Fruit fly (Drosophila melanogaster) whole organism, embryonic: ENCODE measurements around the gene Ugt37A2.
A peak's percentile ranks its signal among the peaks of the same experiment; 100 is the strongest.

Source experiments
- Ada2b ChIP-seq: fragments of 200-800 bp; sonication (Bioruptor generic); IDR thresholded peaks from 2 replicates; pipeline ENCODE4 v1.3.6; 2022; ENCODE audit warnings: missing biosample characterization, missing genetic modification characterization
- Asciz ChIP-seq: fragments of 200-800 bp; sonication (Bioruptor generic); optimal IDR thresholded peaks from 2 replicates; lab custom pipeline; 2017; ENCODE audit warnings: missing biosample characterization, mild to moderate bottlenecking, missing genetic modification characterization, missing genetic modification reagents
- CG10543 ChIP-seq: fragments of 200-800 bp; sonication (Bioruptor generic); optimal IDR thresholded peaks from 3 replicates; lab custom pipeline; 2017; ENCODE audit warnings: missing biosample characterization, mild to moderate bottlenecking, missing genetic modification characterization, moderate library complexity
- CG11247 ChIP-seq: fragments of 200-800 bp; sonication (Bioruptor generic); IDR thresholded peaks from 2 replicates; pipeline ENCODE4 v1.3.6; 2022; ENCODE audit warnings: missing biosample characterization, missing genetic modification characterization
- CG11696 ChIP-seq: fragments of 200-800 bp; sonication (Bioruptor generic); IDR thresholded peaks from 2 replicates; pipeline ENCODE4 v1.3.6; 2022; ENCODE audit warnings: missing biosample characterization, missing genetic modification characterization
- CG1233 ChIP-seq: fragments of 200-800 bp; sonication (Bioruptor generic); optimal IDR thresholded peaks from 4 replicates; lab custom pipeline; 2018; ENCODE audit warnings: missing biosample characterization, mild to moderate bottlenecking, missing genetic modification characterization
- CG13123 ChIP-seq: fragments of 200-800 bp; sonication (Bioruptor generic); optimal IDR thresholded peaks from 2 replicates; lab custom pipeline; 2016; ENCODE audit warnings: missing biosample characterization, missing genetic modification characterization
- CG13424 ChIP-seq: fragments of 200-800 bp; sonication (Bioruptor generic); optimal IDR thresholded peaks from 2 replicates; lab custom pipeline; 2019; ENCODE audit warnings: missing biosample characterization, mild to moderate bottlenecking, missing genetic modification characterization, moderate library complexity
- CG14050 ChIP-seq: fragments of 200-800 bp; sonication (Bioruptor generic); IDR thresholded peaks from 3 replicates; pipeline ENCODE4 v1.3.6; 2022; ENCODE audit warnings: missing biosample characterization, missing genetic modification characterization
- CG14710 ChIP-seq: fragments of 200-800 bp; sonication (Bioruptor generic); optimal IDR thresholded peaks from 3 replicates; lab custom pipeline; 2019; ENCODE audit warnings: missing biosample characterization, mild to moderate bottlenecking, missing genetic modification characterization, moderate library complexity
- CG15269 ChIP-seq: fragments of 200-800 bp; sonication (Bioruptor generic); optimal IDR thresholded peaks from 2 replicates; lab custom pipeline; 2018; ENCODE audit warnings: missing biosample characterization, mild to moderate bottlenecking, missing genetic modification characterization, moderate library complexity
- CG1647 ChIP-seq: fragments of 200-800 bp; sonication (Bioruptor generic); optimal IDR thresholded peaks from 3 replicates; lab custom pipeline; 2016; ENCODE audit warnings: missing biosample characterization, missing genetic modification characterization
- CG16779 ChIP-seq: fragments of 200-800 bp; sonication (Bioruptor generic); IDR thresholded peaks from 2 replicates; pipeline ENCODE4 v1.3.6; 2022; ENCODE audit warnings: missing biosample characterization, missing genetic modification characterization
- CG17328 ChIP-seq: fragments of 200-800 bp; sonication (Bioruptor generic); IDR thresholded peaks from 2 replicates; pipeline ENCODE4 v1.3.6; 2022; ENCODE audit warnings: missing biosample characterization, missing genetic modification characterization
- CG2116 ChIP-seq: fragments of 200-800 bp; sonication (Bioruptor generic); optimal IDR thresholded peaks from 3 replicates; lab custom pipeline; 2018; ENCODE audit warnings: missing biosample characterization, mild to moderate bottlenecking, missing genetic modification characterization
- CG2875 ChIP-seq: fragments of 200-800 bp; sonication (Bioruptor generic); optimal IDR thresholded peaks from 2 replicates; lab custom pipeline; 2017; ENCODE audit warnings: missing biosample characterization, mild to moderate bottlenecking, missing genetic modification characterization, missing genetic modification reagents
- CG30020 ChIP-seq: fragments of 200-800 bp; optimal IDR thresholded peaks from 2 replicates; lab custom pipeline; 2019; ENCODE audit warnings: missing biosample characterization, mild to moderate bottlenecking, missing genetic modification characterization, moderate library complexity
- CG31441 ChIP-seq: fragments of 200-800 bp; sonication (Bioruptor generic); IDR thresholded peaks from 2 replicates; pipeline ENCODE4 v1.3.6; 2022; ENCODE audit warnings: missing biosample characterization, missing genetic modification characterization
- CG3407 ChIP-seq: fragments of 200-800 bp; sonication (Bioruptor generic); optimal IDR thresholded peaks from 2 replicates; lab custom pipeline; 2018; ENCODE audit warnings: missing biosample characterization, mild to moderate bottlenecking, missing genetic modification characterization
- CG4730 ChIP-seq: fragments of 200-800 bp; sonication (Bioruptor generic); IDR thresholded peaks from 2 replicates; pipeline ENCODE4 v1.3.6; 2022; ENCODE audit warnings: missing biosample characterization, missing genetic modification characterization
- CG6272 ChIP-seq: fragments of 200-800 bp; sonication (Bioruptor generic); IDR thresholded peaks from 2 replicates; pipeline ENCODE4 v1.3.6; 2022; ENCODE audit warnings: missing biosample characterization, missing genetic modification characterization
- CG9797 ChIP-seq: fragments of 200-800 bp; sonication (Bioruptor generic); optimal IDR thresholded peaks from 3 replicates; lab custom pipeline; 2018; ENCODE audit warnings: missing biosample characterization, mild to moderate bottlenecking, missing genetic modification characterization
- Fer2 ChIP-seq: fragments of 200-800 bp; sonication (Bioruptor generic); optimal IDR thresholded peaks from 2 replicates; lab custom pipeline; 2018; ENCODE audit warnings: missing biosample characterization, mild to moderate bottlenecking, missing genetic modification characterization, moderate library complexity
- Hr78 ChIP-seq, 2 experiments: fragments of 200-800 bp in 1 of 2; fragments of >200 bp in 1 of 2; sonication (Bioruptor generic) in 1 of 2; optimal IDR thresholded peaks; 2 replicates each; lab custom pipeline; 2017 to 2019; ENCODE audit warnings: missing biosample characterization in 2 of 2, missing genetic modification characterization in 2 of 2, mild to moderate bottlenecking in 1 of 2, moderate library complexity in 1 of 2
- Mrtf ChIP-seq: fragments of 200-800 bp; sonication (Bioruptor generic); IDR thresholded peaks from 3 replicates; pipeline ENCODE4 v1.3.6; 2022; ENCODE audit warnings: missing biosample characterization, missing genetic modification characterization
- PHDP ChIP-seq: fragments of 200-800 bp; sonication (Bioruptor generic); optimal IDR thresholded peaks from 3 replicates; lab custom pipeline; 2018; ENCODE audit warnings: missing biosample characterization, mild to moderate bottlenecking, missing genetic modification characterization, moderate library complexity
- Pdp1 ChIP-seq, 2 experiments: fragments of 200-800 bp; sonication (Bioruptor generic); optimal IDR thresholded peaks; 3 replicates each; lab custom pipeline; 2016; ENCODE audit warnings: missing biosample characterization in 2 of 2, missing genetic modification characterization in 2 of 2, mild to moderate bottlenecking in 1 of 2, moderate library complexity in 1 of 2
- Ravus ChIP-seq: fragments of 200-800 bp; sonication (Bioruptor generic); IDR thresholded peaks from 2 replicates; pipeline ENCODE4 v1.3.6; 2022; ENCODE audit warnings: missing biosample characterization, missing genetic modification characterization
- bcd ChIP-seq: fragments of 200-800 bp; sonication (Bioruptor generic); optimal IDR thresholded peaks from 2 replicates; lab custom pipeline; 2017; ENCODE audit warnings: missing biosample characterization, mild to moderate bottlenecking, missing genetic modification characterization
- ci ChIP-seq: fragments of 200-800 bp; sonication (Bioruptor generic); IDR thresholded peaks from 3 replicates; pipeline ENCODE4 v1.3.6; 2022; ENCODE audit warnings: missing biosample characterization, missing genetic modification characterization
- corto ChIP-seq: fragments of 200-800 bp; sonication (Bioruptor generic); optimal IDR thresholded peaks from 2 replicates; lab custom pipeline; 2016; ENCODE audit warnings: missing biosample characterization, mild to moderate bottlenecking, missing genetic modification characterization, moderate library complexity
- crc ChIP-seq: fragments of 200-800 bp; sonication (Bioruptor generic); optimal IDR thresholded peaks from 2 replicates; lab custom pipeline; 2016; ENCODE audit warnings: missing biosample characterization, missing genetic modification characterization
- croc ChIP-seq: fragments of 200-800 bp; sonication (Bioruptor generic); conservative IDR thresholded peaks from 3 replicates; pipeline ENCODE4 v1.3.6; 2022; ENCODE audit warnings: missing biosample characterization, missing genetic modification characterization
- da ChIP-seq: fragments of 200-800 bp; sonication (Bioruptor generic); optimal IDR thresholded peaks from 2 replicates; lab custom pipeline; 2016; ENCODE audit warnings: missing biosample characterization, missing genetic modification characterization
- dan ChIP-seq: fragments of 200-800 bp; sonication (Bioruptor generic); IDR thresholded peaks from 2 replicates; pipeline ENCODE4 v1.3.6; 2022; ENCODE audit warnings: missing biosample characterization, missing genetic modification characterization
- fd3F ChIP-seq: fragments of 200-800 bp; sonication (Bioruptor generic); optimal IDR thresholded peaks from 2 replicates; lab custom pipeline; 2018; ENCODE audit warnings: missing biosample characterization, mild to moderate bottlenecking, missing genetic modification characterization, moderate library complexity
- gcm ChIP-seq: fragments of 200-800 bp; sonication (Bioruptor generic); optimal IDR thresholded peaks from 2 replicates; lab custom pipeline; 2019; ENCODE audit warnings: missing biosample characterization, mild to moderate bottlenecking, missing genetic modification characterization, moderate library complexity
- nmo ChIP-seq: fragments of 200-800 bp; sonication (Bioruptor generic); optimal IDR thresholded peaks from 2 replicates; lab custom pipeline; 2018; ENCODE audit warnings: missing biosample characterization, mild to moderate bottlenecking, missing genetic modification characterization, moderate library complexity
- org-1 ChIP-seq: fragments of 200-800 bp; sonication (Bioruptor generic); optimal IDR thresholded peaks from 2 replicates; lab custom pipeline; 2017; ENCODE audit warnings: missing biosample characterization, missing genetic modification characterization
- otp ChIP-seq: fragments of 200-800 bp; sonication (Bioruptor generic); IDR thresholded peaks from 3 replicates; pipeline ENCODE4, ENCODE4 v1.3.6; 2022; ENCODE audit warnings: missing biosample characterization, missing genetic modification characterization
- peb ChIP-seq: fragments of 200-800 bp; sonication (Bioruptor generic); IDR thresholded peaks from 2 replicates; pipeline ENCODE4 v1.3.6; 2022; ENCODE audit warnings: missing biosample characterization, missing genetic modification characterization
- ro ChIP-seq: fragments of 200-800 bp; sonication (Bioruptor generic); IDR thresholded peaks from 2 replicates; pipeline ENCODE4 v1.3.6; 2022; ENCODE audit warnings: missing biosample characterization, missing genetic modification characterization
- row ChIP-seq: fragments of 200-800 bp; sonication (Bioruptor generic); IDR thresholded peaks from 3 replicates; pipeline ENCODE4 v1.3.6; 2022; ENCODE audit warnings: missing biosample characterization, missing genetic modification characterization
- schlank ChIP-seq: fragments of 200-800 bp; sonication (Bioruptor generic); optimal IDR thresholded peaks from 2 replicates; lab custom pipeline; 2018; ENCODE audit warnings: missing biosample characterization, mild to moderate bottlenecking, missing genetic modification characterization
- sisA ChIP-seq: fragments of 200-800 bp; sonication (Bioruptor generic); IDR thresholded peaks from 2 replicates; pipeline ENCODE4 v1.3.6; 2022; ENCODE audit warnings: missing biosample characterization, missing genetic modification characterization
- tup ChIP-seq: fragments of 200-800 bp; sonication (Bioruptor generic); optimal IDR thresholded peaks from 2 replicates; lab custom pipeline; 2016; ENCODE audit warnings: missing biosample characterization, mild to moderate bottlenecking, missing genetic modification characterization, moderate library complexity
- vvl ChIP-seq: fragments of 200-800 bp; sonication (Bioruptor generic); IDR thresholded peaks from 2 replicates; pipeline ENCODE4 v1.3.6; 2022; ENCODE audit warnings: missing biosample characterization, missing genetic modification characterization

The Ugt37A2 gene

DNA sequence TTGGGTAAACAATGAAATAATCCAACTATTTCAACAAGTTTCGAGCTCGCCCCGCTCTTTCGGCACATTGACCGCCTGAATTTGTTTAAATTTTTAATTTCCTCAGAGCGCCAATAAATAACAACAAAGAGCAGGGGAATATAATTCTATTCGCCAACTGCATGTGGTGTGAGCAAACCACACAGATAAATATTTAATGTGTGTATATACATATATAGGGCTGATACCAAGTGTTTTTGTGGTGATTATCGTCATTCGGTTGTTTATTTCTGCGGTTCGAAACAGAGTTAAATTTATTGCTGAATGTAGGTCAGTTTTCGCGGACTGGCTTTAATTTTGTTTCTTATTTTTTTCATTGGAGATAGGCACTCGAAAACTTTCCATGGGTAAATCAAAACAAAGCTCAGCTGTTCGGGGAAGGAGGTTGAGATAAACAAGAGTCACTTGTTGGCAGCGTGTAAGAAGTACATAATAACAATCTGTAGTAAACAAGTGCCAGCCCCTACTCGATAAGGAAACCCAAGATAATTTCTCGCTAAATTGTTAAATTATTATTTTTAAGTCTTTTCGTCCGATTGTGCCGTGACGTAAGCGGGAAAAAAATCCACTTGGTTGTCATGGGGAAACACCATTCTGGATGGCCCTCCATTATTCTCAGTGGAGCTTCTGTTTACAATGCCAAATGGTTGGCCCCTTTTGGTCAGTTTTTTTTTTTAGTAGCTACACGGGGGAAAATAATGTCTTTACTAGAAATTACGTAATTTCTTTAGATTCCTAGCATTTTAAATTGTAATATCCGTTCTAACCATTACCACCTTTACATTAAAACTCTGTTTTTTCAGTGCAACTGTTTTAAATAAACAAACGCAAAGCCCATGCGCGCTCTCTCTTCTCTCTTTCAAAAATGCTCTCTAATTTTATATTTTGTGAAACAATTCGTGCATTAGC lies 21.6 kb upstream of the Ugt37A2 start (continued):
- TF ChIP-seq CG13424 = peak; percentile 59
- TF ChIP-seq ro (GFP tag; lab: Robert Waterston, UW) = 0 out of 2 replicates have a peak, but pooled peaks have one; percentile 12
- TF ChIP-seq CG16779 = 0 out of 2 replicates have a peak, but pooled peaks have one; percentile 46
- TF ChIP-seq Asciz (GFP tag; lab: Kevin White, UChicago) = peak; percentile 21
- TF ChIP-seq CG31441 (GFP tag; lab: Robert Waterston, UW) = peak; percentile 53
- TF ChIP-seq vvl (GFP tag; lab: Robert Waterston, UW) = peak; percentile 74
- TF ChIP-seq otp (GFP tag; lab: Robert Waterston, UW) = 0 out of 3 replicates have a peak, but pooled peaks have one; percentile 18
- TF ChIP-seq CG3407 = peak; percentile 12
- TF ChIP-seq peb (GFP tag; lab: Robert Waterston, UW) = peak; percentile 34; the same call in 1 of the 2 replicates
- peak; percentile 9 for TF ChIP-seq org-1 (GFP tag; lab: Kevin White, UChicago)
- peak; percentile 28 for TF ChIP-seq nmo (GFP tag; lab: Kevin White, UChicago)
- peak; percentile 20 for TF ChIP-seq CG1647 (GFP tag; lab: Kevin White, UChicago)
- no peak for TF ChIP-seq CG13123
- TF ChIP-seq CG6272 = peak; percentile 42
- TF ChIP-seq CG11247 (GFP tag; lab: Robert Waterston, UW) = 0 out of 2 replicates have a peak, but pooled peaks have one; percentile 10
- TF ChIP-seq ci (GFP tag; lab: Robert Waterston, UW) = peak; percentile 52; the same call in 2 of the 3 replicates
- TF ChIP-seq crc (GFP tag; lab: Kevin White, UChicago) = peak; percentile 19
- TF ChIP-seq CG11696 = 0 out of 2 replicates have a peak, but pooled peaks have one; percentile 24
- TF ChIP-seq corto = peak; percentile 10
- no peak for TF ChIP-seq CG30020 (tag; lab: Kevin White, UChicago)
- TF ChIP-seq CG2875 (GFP tag; lab: Kevin White, UChicago) = peak; percentile 27
- TF ChIP-seq CG17328 (GFP tag; lab: Robert Waterston, UW) = peak; percentile 67
- TF ChIP-seq sisA (GFP tag; lab: Robert Waterston, UW) = peak; percentile 67
- TF ChIP-seq CG4730 = peak; percentile 43; the same call in 1 of the 2 replicates
- peak; percentile 65; the same call in 2 of the 3 replicates for TF ChIP-seq Mrtf (GFP tag; lab: Robert Waterston, UW)
- peak; percentile 4 for TF ChIP-seq da (GFP tag; lab: Kevin White, UChicago)
- 0 out of 3 replicates have a peak, but pooled peaks have one; percentile 32 for TF ChIP-seq croc (GFP tag; lab: Robert Waterston, UW)
- peak; percentile 16 for TF ChIP-seq CG2116 (GFP tag; lab: Kevin White, UChicago)
- TF ChIP-seq Ravus (GFP tag; lab: Robert Waterston, UW) = peak; percentile 21
- peak; percentile 1 for TF ChIP-seq CG14710
- TF ChIP-seq row (GFP tag; lab: Robert Waterston, UW) = peak; percentile 82
- no peak for TF ChIP-seq tup (GFP tag; lab: Kevin White, UChicago)
- TF ChIP-seq CG15269 (tag; lab: Kevin White, UChicago) = peak; percentile 67
- TF ChIP-seq gcm (GFP tag; lab: Kevin White, UChicago) = peak; percentile 27
- TF ChIP-seq Pdp1 (GFP tag; optimal IDR thresholded peaks at IDR 0.05; lab: Kevin White, UChicago) = peak; percentile 44 to 86
- no peak for TF ChIP-seq schlank (tag; lab: Kevin White, UChicago)
- no peak for TF ChIP-seq Hr78 (GFP tag; optimal IDR thresholded peaks at IDR 0.05; lab: Kevin White, UChicago)
- TF ChIP-seq CG10543 (GFP tag; lab: Kevin White, UChicago) = no peak
- TF ChIP-seq Fer2 (tag; lab: Kevin White, UChicago) = peak; percentile 6
- TF ChIP-seq CG1233 (GFP tag; lab: Kevin White, UChicago) = peak; percentile 47
- no peak for TF ChIP-seq dan (GFP tag; lab: Robert Waterston, UW)
- TF ChIP-seq CG9797 (GFP tag; lab: Kevin White, UChicago) = no peak
- TF ChIP-seq bcd (GFP tag; lab: Kevin White, UChicago) = peak; percentile 35
- peak; percentile 41 for TF ChIP-seq fd3F (GFP tag; lab: Kevin White, UChicago)
- TF ChIP-seq Ada2b = peak; percentile 70
- TF ChIP-seq CG14050 (GFP tag; lab: Robert Waterston, UW) = peak; percentile 63
- peak; percentile 49 for TF ChIP-seq PHDP
